Worm (Caenorhabditis elegans): ENCODE results near the gene chil-25.

chil-25 gene

DNA sequence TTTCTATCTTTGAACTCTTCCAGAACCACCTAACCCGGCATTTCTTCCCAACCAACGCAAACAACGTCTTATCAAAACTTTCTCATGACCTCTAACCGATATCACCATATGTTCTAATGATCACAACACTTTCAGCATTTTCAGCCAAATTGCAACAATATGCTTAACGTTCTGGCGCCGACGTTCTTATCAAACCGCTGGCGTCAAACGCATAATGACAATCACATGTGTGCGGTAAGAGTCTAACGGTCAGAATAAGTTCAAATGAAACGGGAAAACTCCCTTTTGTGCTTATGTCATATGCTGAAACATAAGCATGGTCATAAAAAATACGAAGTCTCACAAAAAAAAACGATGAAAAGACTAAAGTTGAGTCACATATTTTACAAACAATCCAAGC, 26.7 kb upstream of the chil-25 start:
- TF ChIP-seq lin-15B (tag; optimal IDR thresholded peaks at IDR 0.05) (no peak), efl-1 (optimal IDR thresholded peaks at IDR 0.05) (no peak), efl-1 (GFP tag; optimal IDR thresholded peaks at IDR 0.05 in 1 of 2) (no peak), tbx-2 (tag; optimal IDR thresholded peaks at IDR 0.05) (no peak), C04F5.9 (tag; optimal IDR thresholded peaks at IDR 0.05) (no peak), mdl-1 (tag; optimal IDR thresholded peaks at IDR 0.05) (peak in 1 of 2 experiments; percentile 49), ets-5 (GFP tag; IDR thresholded peaks at IDR 0.05) (no peak), ceh-63 (GFP tag; optimal IDR thresholded peaks at IDR 0.05) (no peak), lin-14 (GFP tag; optimal IDR thresholded peaks at IDR 0.05) (peak; percentile 2), irx-1 (tag; optimal IDR thresholded peaks at IDR 0.05) (no peak), lin-35 (GFP tag; optimal IDR thresholded peaks at IDR 0.05) (peak in 1 of 2 experiments; percentile 73), elt-2 (tag; optimal IDR thresholded peaks at IDR 0.05) (peak; percentile 99), lir-3 (tag; optimal IDR thresholded peaks at IDR 0.05; ENCODE audit: poor library complexity) (no peak), unc-62 (GFP tag; optimal IDR thresholded peaks at IDR 0.05) (no peak), swsn-7 (tag; optimal IDR thresholded peaks at IDR 0.05) (no peak), nhr-90 (tag; optimal IDR thresholded peaks at IDR 0.05; ENCODE audit: poor library complexity) (peak; percentile 28), nhr-19 (GFP tag; conservative IDR thresholded peaks at IDR 0.05) (no peak; the same call in 1 of the 2 replicates), nhr-47 (tag; optimal IDR thresholded peaks at IDR 0.05) (no peak), fkh-10 (GFP tag; optimal IDR thresholded peaks at IDR 0.05) (no peak), nhr-20 (tag; optimal IDR thresholded peaks at IDR 0.05) (peak; percentile 30), pax-3 (tag; optimal IDR thresholded peaks at IDR 0.05) (no peak), egl-13 (tag; optimal IDR thresholded peaks at IDR 0.05) (no peak), lsy-2 (tag; optimal IDR thresholded peaks at IDR 0.05) (no peak), mep-1 (tag; optimal IDR thresholded peaks at IDR 0.05) (no peak), jun-1 (tag; optimal IDR thresholded peaks at IDR 0.05) (peak; percentile 10), unc-130 (tag; optimal IDR thresholded peaks at IDR 0.05) (no peak), dpl-1 (GFP tag; optimal IDR thresholded peaks at IDR 0.05) (no peak), ztf-4 (tag; optimal IDR thresholded peaks at IDR 0.05) (no peak), nhr-77 (tag; optimal IDR thresholded peaks at IDR 0.05) (no peak), nhr-71 (tag; optimal IDR thresholded peaks at IDR 0.05) (peak; percentile 57), ceh-90 (tag; optimal IDR thresholded peaks at IDR 0.05) (no peak)

DNA sequence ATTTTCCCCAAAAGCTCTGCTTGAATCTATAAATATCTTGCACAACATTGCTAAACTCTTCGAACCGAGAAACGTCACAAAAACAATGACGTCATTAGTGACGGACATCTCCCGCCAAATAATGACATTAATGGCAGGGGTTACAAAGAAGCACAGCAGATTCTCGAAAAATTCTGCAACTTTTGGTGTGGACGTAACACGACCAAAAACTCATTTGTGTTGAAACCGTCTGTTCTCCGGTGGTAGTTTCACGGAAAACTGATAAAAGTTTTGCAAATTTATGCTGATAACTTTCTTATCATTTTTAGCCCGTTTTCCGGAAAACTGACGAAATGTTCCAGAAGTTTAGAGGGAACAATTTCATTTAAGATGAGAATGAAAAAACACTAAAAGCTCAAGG, 24.3 kb upstream of the chil-25 start:
- TF ChIP-seq nhr-71 (tag; optimal IDR thresholded peaks at IDR 0.05) (peak; percentile 28), elt-2 (tag; optimal IDR thresholded peaks at IDR 0.05) (peak; percentile 51), sup-37 (GFP tag; optimal IDR thresholded peaks at IDR 0.05) (no peak), lin-14 (GFP tag; optimal IDR thresholded peaks at IDR 0.05) (peak; percentile 37), unc-98 (GFP tag; IDR thresholded peaks at IDR 0.05) (no peak), lsy-2 (tag; optimal IDR thresholded peaks at IDR 0.05) (no peak), unc-30 (tag; optimal IDR thresholded peaks at IDR 0.05) (no peak), fkh-8 (tag; optimal IDR thresholded peaks at IDR 0.05) (peak; percentile 1), aha-1 (tag; optimal IDR thresholded peaks at IDR 0.05) (no peak), nhr-237 (tag; optimal IDR thresholded peaks at IDR 0.05) (no peak), ceh-90 (tag; optimal IDR thresholded peaks at IDR 0.05) (no peak), C04F5.9 (tag; optimal IDR thresholded peaks at IDR 0.05) (no peak), hlh-17 (GFP tag; optimal IDR thresholded peaks at IDR 0.05; ENCODE audit: borderline replicate concordance) (no peak), lin-15B (tag; optimal IDR thresholded peaks at IDR 0.05) (no peak), pqm-1 (tag; optimal IDR thresholded peaks at IDR 0.05) (peak; percentile 37)

DNA sequence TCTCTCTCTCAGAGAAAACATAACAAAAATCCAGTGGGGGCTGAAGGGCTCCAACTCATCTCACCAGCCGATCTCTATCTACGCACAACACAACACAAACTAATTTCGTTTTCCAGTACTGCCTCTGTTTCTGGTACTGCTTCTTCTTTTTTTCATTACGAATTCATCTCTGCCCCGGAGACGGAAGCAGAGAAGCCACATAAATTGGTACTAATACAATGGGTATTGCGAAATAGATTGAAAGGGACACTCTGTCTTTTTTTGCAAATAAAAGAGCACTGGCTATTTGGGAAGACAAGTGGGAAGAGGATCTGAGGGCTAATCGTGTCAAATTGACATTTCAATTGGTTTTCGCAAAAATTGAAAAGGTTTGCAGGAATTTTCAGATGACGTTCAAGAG, 23.0 kb upstream of the chil-25 start:
- TF ChIP-seq fkh-4 (tag; optimal IDR thresholded peaks at IDR 0.05; ENCODE audit: borderline replicate concordance) (no peak), unc-62 (GFP tag; optimal IDR thresholded peaks at IDR 0.05) (no peak), tbx-2 (tag; optimal IDR thresholded peaks at IDR 0.05) (peak; percentile 17), efl-1 (optimal IDR thresholded peaks at IDR 0.05) (no peak), efl-1 (GFP tag; optimal IDR thresholded peaks at IDR 0.05 in 1 of 2) (peak in 1 of 2 experiments; percentile 16), zag-1 (tag; optimal IDR thresholded peaks at IDR 0.05) (peak; percentile 16), C34B4.2 (tag; optimal IDR thresholded peaks at IDR 0.05) (no peak), lsy-2 (tag; optimal IDR thresholded peaks at IDR 0.05) (peak in 1 of 2 experiments; percentile 19), ceh-82 (tag; optimal IDR thresholded peaks at IDR 0.05) (peak in 1 of 3 experiments; percentile 20), ceh-90 (tag; optimal IDR thresholded peaks at IDR 0.05) (no peak), zip-4 (GFP tag; optimal IDR thresholded peaks at IDR 0.05) (peak; percentile 37), lin-14 (GFP tag; optimal IDR thresholded peaks at IDR 0.05) (peak; percentile 79), lin-13 (GFP tag; optimal IDR thresholded peaks at IDR 0.05) (no peak), nhr-71 (tag; optimal IDR thresholded peaks at IDR 0.05) (peak; percentile 24), snu-23 (GFP tag; optimal IDR thresholded peaks at IDR 0.05) (peak; percentile 2)
